Fruit fly (Drosophila melanogaster) whole organism, pupa: Measurements from ENCODE around the gene Tg.

Source experiments
- CG10348 ChIP-seq: fragments of 200-800 bp; sonication (Bioruptor generic); IDR thresholded peaks from 2 replicates; pipeline ENCODE4 v1.3.6; 2022; ENCODE audit warnings: missing biosample characterization, missing genetic modification characterization
- CG12605 ChIP-seq: fragments of 200-800 bp; sonication (Bioruptor generic); IDR thresholded peaks from 2 replicates; pipeline ENCODE4 v1.3.6; 2022; ENCODE audit warnings: missing biosample characterization, missing genetic modification characterization
- CG13204 ChIP-seq: fragments of 200-800 bp; sonication (Bioruptor generic); optimal IDR thresholded peaks from 2 replicates; lab custom pipeline; 2018; ENCODE audit warnings: missing biosample characterization, mild to moderate bottlenecking, missing genetic modification characterization, moderate library complexity
- CG14655 ChIP-seq: fragments of 200-800 bp; sonication (Bioruptor generic); optimal IDR thresholded peaks from 3 replicates; lab custom pipeline; 2017; ENCODE audit warnings: mild to moderate bottlenecking, missing biosample characterization, missing genetic modification reagents, missing genetic modification characterization
- CG17806 ChIP-seq: fragments of 200-800 bp; sonication (Bioruptor generic); optimal IDR thresholded peaks from 2 replicates; lab custom pipeline; 2018; ENCODE audit warnings: missing biosample characterization, mild to moderate bottlenecking, missing genetic modification characterization, moderate library complexity
- CG4496 ChIP-seq: fragments of 200-800 bp; sonication (Bioruptor generic); IDR thresholded peaks from 3 replicates; pipeline ENCODE4 v1.3.6; 2022; ENCODE audit warnings: missing biosample characterization, missing genetic modification characterization
- CG8159 ChIP-seq: fragments of 200-800 bp; sonication (Bioruptor generic); optimal IDR thresholded peaks from 3 replicates; lab custom pipeline; 2018; ENCODE audit warnings: missing biosample characterization, mild to moderate bottlenecking, missing genetic modification characterization, moderate library complexity
- CG9948 ChIP-seq: fragments of 200-800 bp; sonication (Bioruptor generic); optimal IDR thresholded peaks from 2 replicates; lab custom pipeline; 2018; ENCODE audit warnings: missing biosample characterization, mild to moderate bottlenecking, missing genetic modification characterization, moderate library complexity
- EcR ChIP-seq: fragments of 200-800 bp; sonication (Bioruptor generic); optimal IDR thresholded peaks from 3 replicates; lab custom pipeline; 2019; ENCODE audit warnings: missing biosample characterization, missing genetic modification characterization, mild to moderate bottlenecking, moderate library complexity, missing genetic modification reagents
- Ets98B ChIP-seq: fragments of 200-800 bp; sonication (Bioruptor generic); IDR thresholded peaks from 2 replicates; pipeline ENCODE4 v1.3.6; 2022; ENCODE audit warnings: missing biosample characterization, missing genetic modification characterization
- Pif1A ChIP-seq: fragments of 200-800 bp; sonication (Bioruptor generic); optimal IDR thresholded peaks from 3 replicates; lab custom pipeline; 2016; ENCODE audit warnings: missing biosample characterization, missing genetic modification characterization
- Pif1B ChIP-seq: fragments of 200-800 bp; sonication (Bioruptor generic); optimal IDR thresholded peaks from 3 replicates; lab custom pipeline; 2016; ENCODE audit warnings: missing biosample characterization, missing genetic modification characterization
- gl ChIP-seq: fragments of 200-800 bp; sonication (Bioruptor generic); optimal IDR thresholded peaks from 2 replicates; lab custom pipeline; 2018; ENCODE audit warnings: missing biosample characterization, mild to moderate bottlenecking, missing genetic modification characterization

DNA sequence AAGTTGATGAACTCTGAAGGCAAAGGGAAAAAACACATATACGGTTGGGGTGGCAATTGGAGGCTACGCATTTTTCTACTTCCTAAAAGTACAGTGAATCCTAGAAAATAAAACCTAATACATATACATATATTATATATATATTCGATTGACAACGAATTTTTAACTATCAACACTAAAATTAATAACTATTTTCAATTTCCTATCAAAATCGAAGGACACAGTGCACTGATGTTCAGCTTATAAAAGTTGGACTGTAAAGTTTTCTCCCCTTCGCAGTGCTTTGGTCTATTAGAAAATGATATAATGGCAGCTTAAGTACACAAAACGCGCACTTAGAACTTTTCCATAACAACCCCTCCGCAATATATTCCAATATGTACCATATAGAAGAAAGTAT lies 48.3 kb upstream of the Tg start:
- TF ChIP-seq gl (tag; lab: Kevin White, UChicago) (no peak), CG17806 (tag; lab: Kevin White, UChicago) (no peak), CG8159 (tag; lab: Kevin White, UChicago) (no peak), Pif1A (GFP tag; lab: Kevin White, UChicago) (no peak), CG10348 (GFP tag; lab: Robert Waterston, UW) (no peak), CG13204 (GFP tag; lab: Kevin White, UChicago) (no peak), CG9948 (tag; lab: Kevin White, UChicago) (no peak), EcR (GFP tag; lab: Kevin White, UChicago) (no peak), CG14655 (GFP tag; lab: Kevin White, UChicago) (no peak), Pif1B (GFP tag; lab: Kevin White, UChicago) (no peak), CG4496 (GFP tag; lab: Robert Waterston, UW) (no peak), CG12605 (no peak), Ets98B (no peak)
